Worm (Caenorhabditis elegans): ENCODE results near the gene col-84.

ce11 chrII:11893323-11893722 is 25.0 kb downstream of the col-84 start, which contains the start of gene ZK930.2:
- TF ChIP-seq ama-1 (optimal IDR thresholded peaks at IDR 0.05) (no peak), fkh-10 (GFP tag; optimal IDR thresholded peaks at IDR 0.05) (no peak), ztf-4 (tag; optimal IDR thresholded peaks at IDR 0.05) (no peak), fos-1 (tag; optimal IDR thresholded peaks at IDR 0.05) (no peak), nfya-1 (tag; optimal IDR thresholded peaks at IDR 0.05; ENCODE audit: insufficient read depth) (no peak), elt-3 (tag; optimal IDR thresholded peaks at IDR 0.05) (no peak), snpc-4 (tag; optimal IDR thresholded peaks at IDR 0.05) (no peak), aly-2 (tag; optimal IDR thresholded peaks at IDR 0.05) (no peak), R02D3.7 (tag; optimal IDR thresholded peaks at IDR 0.05) (no peak), lsy-12 (tag; optimal IDR thresholded peaks at IDR 0.05) (no peak), nhr-28 (tag; optimal IDR thresholded peaks at IDR 0.05) (no peak), nhr-67 (tag; optimal IDR thresholded peaks at IDR 0.05) (no peak), nhr-43 (tag; optimal IDR thresholded peaks at IDR 0.05; ENCODE audit: poor library complexity, severe bottlenecking) (no peak)
